Worm (Caenorhabditis elegans): ENCODE results near the gene enpl-1.

Gene enpl-1

ce11 chrIV:11080823-11081285 is 38.2 kb upstream of the enpl-1 start, which contains the start of gene atg-7 (continued):
- TF ChIP-seq pbrm-1 (GFP tag; IDR thresholded peaks at IDR 0.05) = no peak

DNA sequence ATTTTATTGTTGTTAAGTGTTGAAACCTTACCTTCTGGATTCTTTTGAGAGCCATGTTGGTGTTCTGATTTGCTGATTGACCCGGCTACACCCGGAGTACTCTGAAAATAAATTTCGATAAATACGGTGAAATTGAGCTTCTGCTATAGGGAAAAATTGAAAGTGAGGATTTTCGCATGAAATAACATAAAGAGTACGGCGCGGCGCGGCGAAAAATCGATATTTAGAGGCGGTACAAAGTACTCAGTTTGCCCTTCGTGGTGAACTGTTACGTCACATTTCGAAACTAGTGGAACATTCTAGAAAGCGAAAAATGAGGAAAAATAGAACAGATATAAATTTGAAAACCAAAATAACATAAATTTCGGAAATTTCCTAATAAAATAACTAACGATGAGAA is 36.9 kb upstream of the enpl-1 start, which contains the start of gene let-70:
Gene let-70 (minus strand): TSS at position 101 of the 400 bp plus-strand sequence.
- TF ChIP-seq cebp-2 (GFP tag; IDR thresholded peaks at IDR 0.05) (0 out of 2 replicates have a peak, but pooled peaks have one; percentile 20), F22D6.2 (tag; optimal IDR thresholded peaks at IDR 0.05) (no peak)

ce11 chrIV:11082789-11083235 is 36.3 kb upstream of the enpl-1 start:
- TF ChIP-seq ama-1 (optimal IDR thresholded peaks at IDR 0.05) (peak; percentile 24), ama-1 (GFP tag; optimal IDR thresholded peaks at IDR 0.05) (peak in 1 of 2 experiments; percentile 40), atf-7 (tag; optimal IDR thresholded peaks at IDR 0.05) (peak; percentile 87), F10E7.11 (tag; optimal IDR thresholded peaks at IDR 0.05) (peak; percentile 0), cebp-2 (GFP tag; IDR thresholded peaks at IDR 0.05) (no peak), nhr-120 (GFP tag; IDR thresholded peaks at IDR 0.05) (no peak), K12H6.12 (tag; optimal IDR thresholded peaks at IDR 0.05) (peak; percentile 90), lin-35 (GFP tag; optimal IDR thresholded peaks at IDR 0.05) (peak in 1 of 3 experiments; percentile 87), F49E8.2 (tag; optimal IDR thresholded peaks at IDR 0.05; ENCODE audit: insufficient read depth) (no peak), pbrm-1 (GFP tag; IDR thresholded peaks at IDR 0.05) (peak; percentile 82; the same call in 1 of the 2 replicates), lag-1 (GFP tag; IDR thresholded peaks at IDR 0.05) (no peak), ccch-3 (GFP tag; optimal IDR thresholded peaks at IDR 0.05) (no peak), pha-4 (tag; optimal IDR thresholded peaks at IDR 0.05) (no peak), C06A6.2 (GFP tag; conservative IDR thresholded peaks at IDR 0.05) (peak; percentile 89), ceh-79 (tag; optimal IDR thresholded peaks at IDR 0.05) (peak; percentile 46), ets-4 (GFP tag; optimal IDR thresholded peaks at IDR 0.05) (peak; percentile 73), D2030.7 (GFP tag; IDR thresholded peaks at IDR 0.05) (no peak), him-1 (tag; optimal IDR thresholded peaks at IDR 0.05) (no peak), mxl-1 (tag; optimal IDR thresholded peaks at IDR 0.05) (no peak), F33H1.4 (GFP tag; IDR thresholded peaks at IDR 0.05) (peak; percentile 62), ceh-91 (GFP tag; IDR thresholded peaks at IDR 0.05) (no peak), Y53F4B.3 (GFP tag; IDR thresholded peaks at IDR 0.05) (no peak), B0035.1 (tag; optimal IDR thresholded peaks at IDR 0.05) (peak; percentile 46), athp-1 (tag; optimal IDR thresholded peaks at IDR 0.05) (peak; percentile 85), repo-1 (tag; optimal IDR thresholded peaks at IDR 0.05) (peak; percentile 79), F22D6.2 (tag; optimal IDR thresholded peaks at IDR 0.05) (peak; percentile 64), snpc-1.3 (tag; optimal IDR thresholded peaks at IDR 0.05; ENCODE audit: insufficient read depth) (no peak), egrh-3 (GFP tag; IDR thresholded peaks at IDR 0.05) (no peak), akir-1 (GFP tag; optimal IDR thresholded peaks at IDR 0.05) (peak; percentile 51), hlh-12 (tag; optimal IDR thresholded peaks at IDR 0.05) (no peak), F55B11.4 (tag; optimal IDR thresholded peaks at IDR 0.05; ENCODE audit: borderline replicate concordance, insufficient read depth) (no peak), sdz-38 (tag; optimal IDR thresholded peaks at IDR 0.05) (no peak), snpc-1.1 (tag; optimal IDR thresholded peaks at IDR 0.05; ENCODE audit: insufficient read depth) (no peak), hlh-26 (GFP tag; conservative IDR thresholded peaks at IDR 0.05) (no peak), tlf-1 (GFP tag; optimal IDR thresholded peaks at IDR 0.05) (peak; percentile 81), chd-7 (tag; optimal IDR thresholded peaks at IDR 0.05) (peak; percentile 90), ztf-26 (tag; optimal IDR thresholded peaks at IDR 0.05) (peak; percentile 81), sea-2 (GFP tag; IDR thresholded peaks at IDR 0.05) (no peak), ztf-18 (tag; optimal IDR thresholded peaks at IDR 0.05) (peak; percentile 69), dpl-1 (GFP tag; optimal IDR thresholded peaks at IDR 0.05) (no peak), rpc-1 (optimal IDR thresholded peaks at IDR 0.05) (no peak), rpc-1 (tag; optimal IDR thresholded peaks at IDR 0.05) (no peak), nfya-1 (tag; optimal IDR thresholded peaks at IDR 0.05; ENCODE audit: borderline replicate concordance, insufficient read depth) (no peak), attf-5 (GFP tag; optimal IDR thresholded peaks at IDR 0.05) (peak; percentile 89), dox-1 (GFP tag; IDR thresholded peaks at IDR 0.05) (peak; percentile 83)

Measured in whole organism, young adult.